Fruit fly (Drosophila melanogaster) whole organism, wandering third instar larva: ENCODE measurements around the gene Mlc2.

Source experiments
- Abd-B ChIP-seq: fragments of >200 bp; optimal IDR thresholded peaks from 2 replicates; lab custom pipeline; 2017; ENCODE audit warnings: missing biosample characterization, missing genetic modification characterization
- Dfd ChIP-seq: fragments of >200 bp; optimal IDR thresholded peaks from 2 replicates; lab custom pipeline; 2017; ENCODE audit warnings: missing biosample characterization, missing genetic modification characterization
- GATAd ChIP-seq: sonication (Bioruptor generic); optimal IDR thresholded peaks from 2 replicates; lab custom pipeline; 2016; ENCODE audit warnings: missing biosample characterization, missing genetic modification characterization
- HLH106 ChIP-seq: fragments of 200-800 bp; optimal IDR thresholded peaks from 3 replicates; lab custom pipeline; 2019; ENCODE audit warnings: missing biosample characterization, mild to moderate bottlenecking, missing genetic modification characterization, moderate library complexity
- N ChIP-seq: fragments of >200 bp; optimal IDR thresholded peaks from 2 replicates; lab custom pipeline; 2018; ENCODE audit warnings: missing biosample characterization, missing external identifiers, missing genetic modification characterization
- Sp1 ChIP-seq: fragments of 200-800 bp; sonication (Bioruptor generic); optimal IDR thresholded peaks from 3 replicates; lab custom pipeline; 2019; ENCODE audit warnings: missing biosample characterization, mild to moderate bottlenecking, missing genetic modification characterization, moderate library complexity
- brk ChIP-seq: fragments of 200-800 bp; sonication (Bioruptor generic); optimal IDR thresholded peaks from 2 replicates; lab custom pipeline; 2016; ENCODE audit warnings: missing biosample characterization, mild to moderate bottlenecking, missing genetic modification characterization
- foxo ChIP-seq, 2 experiments: fragments of 200-800 bp; sonication (Bioruptor generic); optimal IDR thresholded peaks; 2 replicates in 1 of 2; 3 replicates in 1 of 2; lab custom pipeline; 2016 to 2017; ENCODE audit warnings: missing biosample characterization in 2 of 2, missing genetic modification characterization in 2 of 2
- jim ChIP-seq: fragments of 175-275, 200-325 bp; sonication (Bioruptor generic); optimal IDR thresholded peaks from 2 replicates; lab custom pipeline; 2016; ENCODE audit warnings: missing biosample characterization, mild to moderate bottlenecking, missing genetic modification characterization
- psq ChIP-seq: fragments of 200-800 bp; sonication (Bioruptor generic); optimal IDR thresholded peaks from 3 replicates; lab custom pipeline; 2017; ENCODE audit warnings: missing biosample characterization, mild to moderate bottlenecking, missing genetic modification characterization, moderate library complexity

- TF ChIP-seq brk, result no peak
- no peak for TF ChIP-seq psq (GFP tag; lab: Kevin White, UChicago)
- no peak for TF ChIP-seq GATAd
- TF ChIP-seq Abd-B (GFP tag; lab: Kevin White, UChicago), result no peak
- no peak for TF ChIP-seq foxo (GFP tag; optimal IDR thresholded peaks at IDR 0.05; lab: Kevin White, UChicago)
- TF ChIP-seq HLH106 (tag; lab: Kevin White, UChicago), result no peak
- no peak for TF ChIP-seq N (GFP tag; lab: Kevin White, UChicago)
- no peak for TF ChIP-seq jim
- TF ChIP-seq Sp1 (GFP tag; lab: Kevin White, UChicago), result no peak
- no peak for TF ChIP-seq Dfd (GFP tag; lab: Kevin White, UChicago)
Observed at dm6 chr3R:30205946-30206345, 31.6 kb upstream of the Mlc2 start.
